Worm (Caenorhabditis elegans) whole organism, young adult: Measurements from ENCODE around the gene perm-1.

Experiments used
- B0336.3 ChIP-seq: fragments of 200-800 bp; sonication (Bioruptor generic); IDR thresholded peaks from 2 replicates; pipeline ENCODE4 v1.3.6; 2022; ENCODE audit warnings: missing genetic modification characterization, missing compliant biosample characterization
- F23B12.7 ChIP-seq: sonication (generic microtip); optimal IDR thresholded peaks from 2 replicates; lab custom pipeline; 2017; ENCODE audit warnings: missing genetic modification characterization, mild to moderate bottlenecking, missing compliant biosample characterization, antibody characterized with exemption, moderate library complexity; ENCODE audit not compliant: insufficient read depth
- F37B4.10 ChIP-seq: fragments of 200-800 bp; sonication (Bioruptor generic); IDR thresholded peaks from 2 replicates; pipeline ENCODE4 v1.3.6; 2022; ENCODE audit warnings: missing genetic modification characterization, missing compliant biosample characterization
- F39B2.1 ChIP-seq: fragments of 200-800 bp; sonication (Bioruptor generic); IDR thresholded peaks from 2 replicates; pipeline ENCODE4 v1.3.6; 2022; ENCODE audit warnings: missing genetic modification reagents, missing genetic modification characterization, missing compliant biosample characterization
- F55B11.4 ChIP-seq: sonication (generic microtip); optimal IDR thresholded peaks from 2 replicates; lab custom pipeline; 2016; ENCODE audit warnings: missing compliant biosample characterization, missing genetic modification characterization, borderline replicate concordance; ENCODE audit not compliant: insufficient read depth
- F57A8.1 ChIP-seq: fragments of 200-800 bp; sonication (Bioruptor generic); optimal IDR thresholded peaks from 2 replicates; lab custom pipeline; 2018; ENCODE audit warnings: mild to moderate bottlenecking, missing genetic modification characterization, moderate library complexity, missing compliant biosample characterization
- K12H6.12 ChIP-seq: fragments of 200-800 bp; sonication (Bioruptor generic); optimal IDR thresholded peaks from 2 replicates; lab custom pipeline; 2018; ENCODE audit warnings: mild to moderate bottlenecking, missing genetic modification characterization, missing compliant biosample characterization
- T26A5.8 ChIP-seq: sonication (generic microtip); optimal IDR thresholded peaks from 2 replicates; lab custom pipeline; 2016; ENCODE audit warnings: missing genetic modification characterization, missing compliant biosample characterization
- Y53G8AR.9 ChIP-seq: fragments of 200-800 bp; sonication (Bioruptor generic); conservative IDR thresholded peaks from 2 replicates; pipeline ENCODE4 v1.3.6; 2022; ENCODE audit warnings: missing genetic modification reagents, missing genetic modification characterization, missing compliant biosample characterization
- Y56A3A.18 ChIP-seq: fragments of 200-800 bp; sonication (Bioruptor generic); IDR thresholded peaks from 2 replicates; pipeline ENCODE4 v1.3.6; 2022; ENCODE audit warnings: missing genetic modification reagents, missing genetic modification characterization, missing compliant biosample characterization
- ama-1 ChIP-seq, 3 experiments: fragments of 150-350 bp in 1 of 3; sonication (generic microtip) in 2 of 3; optimal IDR thresholded peaks; 2 replicates each; lab custom pipeline; 2014 to 2018; ENCODE audit warnings: missing biosample characterization in 2 of 3, missing genetic modification characterization in 2 of 3, missing genetic modification reagents in 2 of 3
- athp-1 ChIP-seq: sonication (generic microtip); optimal IDR thresholded peaks from 2 replicates; lab custom pipeline; 2017; ENCODE audit warnings: mild to moderate bottlenecking, missing genetic modification characterization, missing compliant biosample characterization
- attf-6 ChIP-seq: fragments of 200-800 bp; sonication (Bioruptor generic); IDR thresholded peaks from 2 replicates; pipeline ENCODE4 v1.3.6; 2022; ENCODE audit warnings: missing genetic modification reagents, missing genetic modification characterization, missing compliant biosample characterization
- bed-1 ChIP-seq: fragments of 200-800 bp; sonication (Bioruptor generic); IDR thresholded peaks from 2 replicates; pipeline ENCODE4 v1.3.6; 2022; ENCODE audit warnings: missing genetic modification reagents, missing genetic modification characterization, missing compliant biosample characterization
- ceh-100 ChIP-seq: fragments of 200-800 bp; sonication (Bioruptor generic); IDR thresholded peaks from 2 replicates; pipeline ENCODE4 v1.3.6; 2022; ENCODE audit warnings: missing genetic modification reagents, missing genetic modification characterization, missing compliant biosample characterization
- ceh-27 ChIP-seq: fragments of 200-800 bp; sonication (Bioruptor generic); optimal IDR thresholded peaks from 2 replicates; lab custom pipeline; 2018; ENCODE audit warnings: mild to moderate bottlenecking, missing genetic modification characterization, moderate library complexity, missing compliant biosample characterization
- ceh-91 ChIP-seq: fragments of 200-800 bp; sonication (Bioruptor generic); IDR thresholded peaks from 2 replicates; pipeline ENCODE4 v1.3.6; 2022; ENCODE audit warnings: missing genetic modification reagents, missing genetic modification characterization, missing compliant biosample characterization
- efl-1 ChIP-seq: fragments of 150-350 bp; optimal IDR thresholded peaks from 2 replicates; lab custom pipeline; 2014; ENCODE audit warnings: missing biosample characterization, missing genetic modification reagents, missing genetic modification characterization
- egrh-3 ChIP-seq: fragments of 200-800 bp; sonication (Bioruptor generic); IDR thresholded peaks from 2 replicates; pipeline ENCODE4 v1.3.6; 2022; ENCODE audit warnings: missing genetic modification reagents, missing genetic modification characterization, missing compliant biosample characterization
- gei-17 ChIP-seq: fragments of 200-800 bp; sonication (Bioruptor generic); optimal IDR thresholded peaks from 2 replicates; lab custom pipeline; 2018; ENCODE audit warnings: mild to moderate bottlenecking, missing genetic modification characterization, missing compliant biosample characterization
- hlh-12 ChIP-seq: sonication (generic microtip); optimal IDR thresholded peaks from 2 replicates; lab custom pipeline; 2016; ENCODE audit warnings: missing genetic modification characterization, missing compliant biosample characterization
- lin-26 ChIP-seq: fragments of 200-800 bp; sonication (Bioruptor generic); IDR thresholded peaks from 2 replicates; pipeline ENCODE4 v1.3.6; 2022; ENCODE audit warnings: missing genetic modification reagents, missing genetic modification characterization, missing compliant biosample characterization
- lir-1 ChIP-seq: fragments of 200-800 bp; sonication (Bioruptor generic); conservative IDR thresholded peaks from 2 replicates; pipeline ENCODE4 v1.3.6; 2022; ENCODE audit warnings: missing genetic modification reagents, missing genetic modification characterization, missing compliant biosample characterization
- lsl-1 ChIP-seq: fragments of 200-800 bp; sonication (Bioruptor generic); optimal IDR thresholded peaks from 2 replicates; lab custom pipeline; 2018; ENCODE audit warnings: mild to moderate bottlenecking, missing genetic modification characterization, moderate library complexity, missing compliant biosample characterization
- madf-3 ChIP-seq: fragments of 200-800 bp; sonication (Bioruptor generic); IDR thresholded peaks from 2 replicates; pipeline ENCODE4 v1.3.6; 2022; ENCODE audit warnings: missing genetic modification reagents, missing genetic modification characterization, missing compliant biosample characterization
- nfya-1 ChIP-seq: sonication (generic microtip); optimal IDR thresholded peaks from 2 replicates; lab custom pipeline; 2017; ENCODE audit warnings: antibody characterized with exemption, missing compliant biosample characterization, missing genetic modification characterization, borderline replicate concordance; ENCODE audit not compliant: insufficient read depth
- nfyb-1 ChIP-seq: fragments of 200-800 bp; sonication (Bioruptor generic); IDR thresholded peaks from 2 replicates; pipeline ENCODE4 v1.3.6; 2022; ENCODE audit warnings: missing genetic modification reagents, missing genetic modification characterization, missing compliant biosample characterization
- nhr-179 ChIP-seq: sonication (generic microtip); optimal IDR thresholded peaks from 2 replicates; lab custom pipeline; 2016; ENCODE audit warnings: mild to moderate bottlenecking, missing genetic modification characterization, missing compliant biosample characterization
- repo-1 ChIP-seq: sonication (generic microtip); optimal IDR thresholded peaks from 2 replicates; lab custom pipeline; 2017; ENCODE audit warnings: mild to moderate bottlenecking, missing genetic modification characterization, missing compliant biosample characterization
- sea-2 ChIP-seq: fragments of 200-800 bp; sonication (Bioruptor generic); IDR thresholded peaks from 2 replicates; pipeline ENCODE4 v1.3.6; 2022; ENCODE audit warnings: missing genetic modification characterization, missing compliant biosample characterization
- snpc-1.1 ChIP-seq: sonication (generic microtip); optimal IDR thresholded peaks from 2 replicates; lab custom pipeline; 2017; ENCODE audit warnings: missing genetic modification characterization, mild to moderate bottlenecking, missing compliant biosample characterization, antibody characterized with exemption, moderate library complexity, missing genotype, missing genetic modification reagents; ENCODE audit not compliant: insufficient read depth
- snpc-4 ChIP-seq, 5 experiments: fragments of 150-350 bp in 1 of 5; sonication (generic microtip) in 4 of 5; optimal IDR thresholded peaks; 2 replicates each; lab custom pipeline; 2014 to 2018; ENCODE audit warnings: missing genetic modification characterization in 5 of 5, missing biosample characterization in 3 of 5, antibody characterized with exemption in 2 of 5, mild to moderate bottlenecking in 2 of 5, missing compliant biosample characterization in 2 of 5, missing genotype in 2 of 5, moderate library complexity in 2 of 5, missing genetic modification reagents in 1 of 5
- somi-1 ChIP-seq: fragments of 200-800 bp; sonication (Bioruptor generic); optimal IDR thresholded peaks from 2 replicates; lab custom pipeline; 2018; ENCODE audit warnings: mild to moderate bottlenecking, missing genetic modification characterization, missing compliant biosample characterization
- tbp1 ChIP-seq: fragments of 200-800 bp; sonication (Bioruptor generic); optimal IDR thresholded peaks from 2 replicates; lab custom pipeline; 2018; ENCODE audit warnings: mild to moderate bottlenecking, missing genetic modification characterization, missing compliant biosample characterization
- xnd-1 ChIP-seq: sonication (generic microtip); optimal IDR thresholded peaks from 2 replicates; lab custom pipeline; 2016; ENCODE audit warnings: missing genotype, missing genetic modification reagents, missing genetic modification characterization, missing compliant biosample characterization
- ztf-28 ChIP-seq: fragments of 200-800 bp; sonication (Bioruptor generic); IDR thresholded peaks from 2 replicates; pipeline ENCODE4 v1.3.6; 2022; ENCODE audit warnings: missing genetic modification reagents, missing genetic modification characterization, missing compliant biosample characterization

The perm-1 gene

ce11 chrII:7880373-7880862 lies at the start of gene perm-1 (continued):
- TF ChIP-seq efl-1 (peak; percentile 96), F23B12.7 (peak; percentile 37), B0336.3 (GFP tag; lab: Robert Waterston, UW) (peak; percentile 75), hlh-12 (tag; lab: Kevin White, UChicago) (no peak), F57A8.1 (GFP tag; lab: Kevin White, UChicago) (no peak), Y53G8AR.9 (GFP tag; lab: Robert Waterston, UW) (peak; percentile 50; the same call in 1 of the 2 replicates), xnd-1 (tag; lab: Kevin White, UChicago) (peak; percentile 95), lir-1 (GFP tag; lab: Robert Waterston, UW) (peak; percentile 36; the same call in 1 of the 2 replicates), snpc-1.1 (tag; lab: Kevin White, UChicago) (peak; percentile 73), lsl-1 (peak; percentile 98)
- TF ChIP-seq, all 124 proteins: peak for 42

- TF ChIP-seq nhr-179 (no peak), Y56A3A.18 (GFP tag; lab: Robert Waterston, UW) (no peak), athp-1 (no peak), ceh-27 (GFP tag; lab: Kevin White, UChicago) (no peak)
Measured at ce11 chrII:7832054-7832453, 48.6 kb upstream of the perm-1 start, which contains the start of gene T09A5.14. T09A5.14 (plus strand) TSS chrII:7832354.

ce11 chrII:7835314-7835713 lies 45.3 kb upstream of the perm-1 start, which contains the start of gene cex-2:
cex-2 (minus strand) TSS chrII:7835414.
- no peak for TF ChIP-seq ceh-100 (GFP tag; lab: Robert Waterston, UW)
- no peak for TF ChIP-seq ceh-27 (GFP tag; lab: Kevin White, UChicago)
- TF ChIP-seq K12H6.12 (tag; lab: Kevin White, UChicago), result no peak
- no peak for TF ChIP-seq ceh-91
- TF ChIP-seq bed-1 (GFP tag; lab: Robert Waterston, UW), result no peak
- TF ChIP-seq repo-1 (tag; lab: Kevin White, UChicago), result no peak

- no peak for TF ChIP-seq ama-1 (optimal IDR thresholded peaks at IDR 0.05; lab: Kevin White, UChicago)
- no peak for TF ChIP-seq ama-1 (GFP tag; optimal IDR thresholded peaks at IDR 0.05; lab: Kevin White, UChicago)
- TF ChIP-seq sea-2 (GFP tag; lab: Robert Waterston, UW), result no peak
- TF ChIP-seq lin-26 (GFP tag; lab: Robert Waterston, UW), result no peak
- TF ChIP-seq nhr-179, result no peak
- no peak for TF ChIP-seq madf-3 (GFP tag; lab: Robert Waterston, UW)
- TF ChIP-seq snpc-4 (GFP tag; optimal IDR thresholded peaks at IDR 0.05; lab: Kevin White, UChicago), result no peak
- TF ChIP-seq snpc-4 (tag; optimal IDR thresholded peaks at IDR 0.05; lab: Kevin White, UChicago), result no peak
- no peak for TF ChIP-seq egrh-3 (GFP tag; lab: Robert Waterston, UW)
- no peak for TF ChIP-seq gei-17 (GFP tag; lab: Kevin White, UChicago)
- TF ChIP-seq F39B2.1 (GFP tag; lab: Robert Waterston, UW), result no peak
- no peak for TF ChIP-seq attf-6 (GFP tag; lab: Robert Waterston, UW)
- TF ChIP-seq F23B12.7, result no peak
- no peak for TF ChIP-seq F57A8.1 (GFP tag; lab: Kevin White, UChicago)
- peak; percentile 61 for TF ChIP-seq K12H6.12 (tag; lab: Kevin White, UChicago)
- TF ChIP-seq ztf-28, result no peak
- TF ChIP-seq T26A5.8, result no peak
- TF ChIP-seq somi-1 (GFP tag; lab: Kevin White, UChicago), result peak; percentile 40
- TF ChIP-seq F37B4.10 (GFP tag; lab: Robert Waterston, UW), result no peak
- TF ChIP-seq tbp1 (GFP tag; lab: Kevin White, UChicago), result no peak
- no peak for TF ChIP-seq ceh-100 (GFP tag; lab: Robert Waterston, UW)
- TF ChIP-seq F55B11.4 (tag; lab: Kevin White, UChicago), result no peak
- TF ChIP-seq nfya-1 (tag; lab: Kevin White, UChicago), result no peak
- 0 out of 2 replicates have a peak, but pooled peaks have one; percentile 7 for TF ChIP-seq nfyb-1 (GFP tag; lab: Robert Waterston, UW)
Measured at ce11 chrII:7836613-7837226, 43.9 kb upstream of the perm-1 start.
